Worm (Caenorhabditis elegans) whole organism, early embryonic: ENCODE measurements around the gene lgc-55.

Source experiments
- aly-1 ChIP-seq: sonication (generic microtip); optimal IDR thresholded peaks from 2 replicates; lab custom pipeline; 2016; ENCODE audit warnings: missing genetic modification characterization, missing compliant biosample characterization
- ama-1 ChIP-seq: fragments of 150-350 bp; optimal IDR thresholded peaks from 2 replicates; lab custom pipeline; 2014
- ceh-36 ChIP-seq: sonication (generic microtip); optimal IDR thresholded peaks from 2 replicates; lab custom pipeline; 2016; ENCODE audit warnings: missing genetic modification characterization, inconsistent platforms, missing compliant biosample characterization
- hnd-1 ChIP-seq: sonication (generic microtip); optimal IDR thresholded peaks from 2 replicates; lab custom pipeline; 2016; ENCODE audit warnings: missing genetic modification characterization, missing compliant biosample characterization

- TF ChIP-seq ceh-36 (tag; lab: Kevin White, UChicago): no peak
- no peak for TF ChIP-seq ama-1 (lab: Kevin White, UChicago)
- no peak for TF ChIP-seq hnd-1 (tag; lab: Kevin White, UChicago)
- TF ChIP-seq aly-1 (tag; lab: Kevin White, UChicago): no peak
These were observed 22.2 kb upstream of the lgc-55 start for ce11 chrV:20000639-20001038.
